Fruit fly (Drosophila melanogaster): Measurements from ENCODE around the gene CG11694.

The CG11694 gene

DNA sequence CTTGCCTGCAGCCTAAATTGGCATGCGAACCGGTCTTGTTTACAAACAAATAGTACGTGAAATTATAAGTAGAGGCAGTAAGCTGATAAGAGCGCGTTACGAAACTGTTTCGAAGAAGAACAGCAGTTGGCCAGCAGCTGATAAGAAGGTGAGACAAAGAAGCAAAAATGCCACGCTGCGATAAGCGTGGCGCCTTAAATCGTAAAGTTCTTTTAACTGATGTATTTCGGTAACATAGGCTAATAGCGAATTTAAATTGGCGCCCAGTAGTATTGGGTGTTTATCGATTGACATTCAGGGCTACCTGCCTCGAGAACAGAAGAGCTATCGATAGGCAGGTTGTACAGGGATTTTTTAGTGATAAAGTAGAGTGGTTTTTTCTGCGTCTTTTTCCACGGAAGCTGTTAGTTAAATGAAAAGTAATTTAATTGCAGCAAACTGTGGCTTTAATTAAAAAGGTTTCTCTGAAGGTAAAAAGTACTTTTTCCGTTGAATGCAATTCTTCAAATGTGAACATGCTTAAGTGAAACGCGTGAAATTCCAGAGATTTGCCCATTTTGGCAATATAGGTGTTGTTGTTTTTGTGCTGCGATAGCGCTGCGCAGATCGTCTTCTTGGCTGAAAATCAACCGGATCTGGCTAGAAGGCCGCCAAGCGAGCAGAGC, 44.8 kb upstream of the CG11694 start, which contains the start of gene stck (continued):
- TF ChIP-seq CG18476 (GFP tag; optimal IDR thresholded peaks at IDR 0.05) (no peak), CG7357 (GFP tag; IDR thresholded peaks at IDR 0.05) (no peak), dmrt99B (tag; optimal IDR thresholded peaks at IDR 0.05) (no peak), CG31224 (GFP tag; IDR thresholded peaks at IDR 0.05) (no peak), schlank (tag; optimal IDR thresholded peaks at IDR 0.05) (peak; percentile 25), CG11398 (GFP tag; optimal IDR thresholded peaks at IDR 0.05) (no peak), gcm2 (GFP tag; optimal IDR thresholded peaks at IDR 0.05) (no peak), bbx (GFP tag; IDR thresholded peaks at IDR 0.05; ENCODE audit: partially characterized antibody) (peak; percentile 64), CG2120 (GFP tag; optimal IDR thresholded peaks at IDR 0.05) (peak; percentile 30), crp (GFP tag; optimal IDR thresholded peaks at IDR 0.05) (peak in 1 of 2 experiments; percentile 16), CG34224 (GFP tag; IDR thresholded peaks at IDR 0.05; ENCODE audit: partially characterized antibody) (peak; percentile 61), sc (optimal IDR thresholded peaks at IDR 0.05) (no peak), sc (GFP tag; optimal IDR thresholded peaks at IDR 0.05) (no peak), CG15696 (tag; optimal IDR thresholded peaks at IDR 0.05) (no peak), row (GFP tag; IDR thresholded peaks at IDR 0.05) (peak; percentile 54; the same call in 2 of the 3 replicates), E2f2 (GFP tag; IDR thresholded peaks at IDR 0.05) (peak; percentile 95), lmd (GFP tag; IDR thresholded peaks at IDR 0.05) (no peak), CG8281 (tag; optimal IDR thresholded peaks at IDR 0.05) (no peak), CG2712 (tag; optimal IDR thresholded peaks at IDR 0.05) (peak; percentile 7), NFAT (GFP tag; IDR thresholded peaks at IDR 0.05) (no peak), Hey (tag; optimal IDR thresholded peaks at IDR 0.05) (no peak), NC2β (GFP tag; optimal IDR thresholded peaks at IDR 0.05) (no peak), esg (GFP tag; conservative IDR thresholded peaks at IDR 0.05) (no peak), sd (tag; optimal IDR thresholded peaks at IDR 0.05) (peak; percentile 74), CoRest (tag; optimal IDR thresholded peaks at IDR 0.05) (peak; percentile 44), B-H1 (GFP tag; IDR thresholded peaks at IDR 0.05) (no peak), tll (GFP tag; optimal IDR thresholded peaks at IDR 0.05) (no peak), fu2 (GFP tag; optimal IDR thresholded peaks at IDR 0.05) (peak; percentile 26), CG4617 (GFP tag; optimal IDR thresholded peaks at IDR 0.05; ENCODE audit: borderline replicate concordance) (peak; percentile 91), CG4360 (GFP tag; IDR thresholded peaks at IDR 0.05) (peak; percentile 59; the same call in 1 of the 2 replicates), trem (tag; optimal IDR thresholded peaks at IDR 0.05) (peak; percentile 22), exex (tag; optimal IDR thresholded peaks at IDR 0.05) (peak; percentile 80), CG10147 (GFP tag; optimal IDR thresholded peaks at IDR 0.05) (no peak), Fer1 (GFP tag; optimal IDR thresholded peaks at IDR 0.05) (no peak), CG34376 (GFP tag; optimal IDR thresholded peaks at IDR 0.05) (peak; percentile 81), Meics (GFP tag; optimal IDR thresholded peaks at IDR 0.05) (no peak), Usf (GFP tag; optimal IDR thresholded peaks at IDR 0.05) (no peak), CG6854 (GFP tag; optimal IDR thresholded peaks at IDR 0.05) (no peak), sna (GFP tag; IDR thresholded peaks at IDR 0.05; ENCODE audit: partially characterized antibody) (no peak), mirr (GFP tag; optimal IDR thresholded peaks at IDR 0.05) (peak; percentile 97), inv (GFP tag; IDR thresholded peaks at IDR 0.05; ENCODE audit: partially characterized antibody) (peak; percentile 50; the same call in 1 of the 2 replicates), lab (GFP tag; optimal IDR thresholded peaks at IDR 0.05) (peak; percentile 62), vfl (GFP tag; optimal IDR thresholded peaks at IDR 0.05) (no peak), CG2129 (GFP tag; IDR thresholded peaks at IDR 0.05; ENCODE audit: partially characterized antibody) (peak; percentile 24; the same call in 1 of the 2 replicates), Dref (GFP tag; IDR thresholded peaks at IDR 0.05) (peak; percentile 98), klu (GFP tag; IDR thresholded peaks at IDR 0.05) (no peak), gro (GFP tag; optimal IDR thresholded peaks at IDR 0.05) (peak; percentile 30), Bgb (GFP tag; IDR thresholded peaks at IDR 0.05; ENCODE audit: partially characterized antibody) (peak; percentile 67), cg (GFP tag; optimal IDR thresholded peaks at IDR 0.05) (no peak)

Measured in whole organism, embryonic.